Worm (Caenorhabditis elegans) whole organism, late embryonic: ENCODE data around the gene cids-1.

Source experiments
- fkh-6 ChIP-seq: sonication (generic microtip); optimal IDR thresholded peaks from 2 replicates; lab custom pipeline; 2016; ENCODE audit warnings: missing genetic modification characterization, missing compliant biosample characterization
- pha-4 ChIP-seq: fragments of 150-350 bp; optimal IDR thresholded peaks from 2 replicates; lab custom pipeline; 2018; ENCODE audit warnings: missing biosample characterization, missing genetic modification reagents, missing genetic modification characterization

ce11 chrIII:8239325-8239724, 4.9 kb upstream of the cids-1 start, which contains the start of gene tsp-1:
- TF ChIP-seq fkh-6 (no peak), pha-4 (no peak)
